Worm (Caenorhabditis elegans): ENCODE results near the gene Y41C4A.21.

The Y41C4A.21 gene

DNA sequence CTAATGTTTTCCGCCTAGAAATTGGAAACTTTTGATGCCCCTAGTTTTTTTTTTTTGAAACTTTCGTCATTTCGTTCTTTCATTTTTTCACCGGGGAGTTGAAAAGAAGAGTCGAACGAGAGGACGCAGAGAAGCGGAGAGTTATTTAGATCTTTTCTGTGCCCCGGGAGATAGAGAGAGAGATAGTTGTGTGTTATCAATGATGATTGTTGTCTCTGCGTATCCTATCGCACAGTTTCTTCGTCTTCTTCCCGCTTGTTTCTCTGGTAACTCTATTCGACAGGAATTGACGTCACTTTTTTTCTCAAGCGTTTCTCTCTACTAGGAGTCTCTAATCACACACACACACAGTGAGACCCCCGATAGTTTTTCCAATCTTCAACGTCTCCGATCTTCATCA, 42.9 kb upstream of the Y41C4A.21 start (continued):
- TF ChIP-seq lin-13 (GFP tag; optimal IDR thresholded peaks at IDR 0.05) (peak; percentile 25), nhr-12 (tag; optimal IDR thresholded peaks at IDR 0.05) (no peak), pqm-1 (tag; optimal IDR thresholded peaks at IDR 0.05) (peak; percentile 88), C16A3.4 (tag; optimal IDR thresholded peaks at IDR 0.05) (peak; percentile 61), mdl-1 (tag; optimal IDR thresholded peaks at IDR 0.05) (peak in 1 of 2 experiments; percentile 35), nhr-77 (tag; optimal IDR thresholded peaks at IDR 0.05) (peak; percentile 65), unc-130 (tag; optimal IDR thresholded peaks at IDR 0.05) (peak; percentile 67), lin-39 (tag; optimal IDR thresholded peaks at IDR 0.05) (no peak), alr-1 (tag; optimal IDR thresholded peaks at IDR 0.05; ENCODE audit: borderline replicate concordance) (no peak), efl-1 (optimal IDR thresholded peaks at IDR 0.05) (peak; percentile 29 to 41), efl-1 (GFP tag; optimal IDR thresholded peaks at IDR 0.05 in 1 of 2) (peak; percentile 18 to 94), lir-3 (tag; optimal IDR thresholded peaks at IDR 0.05; ENCODE audit: poor library complexity) (peak; percentile 6), ceh-82 (tag; optimal IDR thresholded peaks at IDR 0.05) (peak in 2 of 3 experiments; percentile 6 to 8), pag-3 (tag; optimal IDR thresholded peaks at IDR 0.05; ENCODE audit: borderline replicate concordance, insufficient read depth) (no peak)

DNA sequence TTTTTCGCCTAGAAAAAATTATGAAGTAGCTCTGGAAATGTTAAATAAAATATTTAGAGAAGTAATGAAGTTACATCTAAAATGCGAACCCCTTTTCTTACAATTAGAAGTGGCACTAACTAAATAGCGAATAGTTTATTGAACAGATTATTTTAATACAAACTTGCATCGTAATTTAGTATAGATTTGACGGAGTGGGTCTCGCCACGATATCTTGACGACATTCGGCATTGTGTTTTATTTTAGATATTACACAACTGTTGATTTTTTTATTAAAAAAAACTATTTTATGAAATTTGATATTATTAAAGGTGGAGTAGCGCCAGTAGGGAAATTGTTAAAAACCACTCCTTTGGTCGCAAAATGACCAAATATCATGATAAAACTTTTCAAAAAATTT, 42.3 kb upstream of the Y41C4A.21 start:
- TF ChIP-seq unc-130 (tag; optimal IDR thresholded peaks at IDR 0.05) (no peak), ceh-8 (GFP tag; optimal IDR thresholded peaks at IDR 0.05) (no peak), ceh-88 (GFP tag; IDR thresholded peaks at IDR 0.05) (no peak), snu-23 (GFP tag; optimal IDR thresholded peaks at IDR 0.05) (no peak), egl-27 (tag; optimal IDR thresholded peaks at IDR 0.05) (no peak), pax-3 (tag; optimal IDR thresholded peaks at IDR 0.05) (no peak), ceh-63 (GFP tag; optimal IDR thresholded peaks at IDR 0.05) (no peak), zag-1 (tag; optimal IDR thresholded peaks at IDR 0.05) (no peak), ceh-82 (tag; optimal IDR thresholded peaks at IDR 0.05) (no peak), dpl-1 (GFP tag; optimal IDR thresholded peaks at IDR 0.05) (no peak), hpl-2 (GFP tag; optimal IDR thresholded peaks at IDR 0.05) (no peak), dsc-1 (tag; optimal IDR thresholded peaks at IDR 0.05) (no peak), pag-3 (tag; optimal IDR thresholded peaks at IDR 0.05; ENCODE audit: borderline replicate concordance, insufficient read depth) (no peak), sup-37 (GFP tag; optimal IDR thresholded peaks at IDR 0.05) (no peak), tbx-2 (tag; optimal IDR thresholded peaks at IDR 0.05) (no peak), lin-39 (tag; optimal IDR thresholded peaks at IDR 0.05) (no peak), ets-5 (GFP tag; IDR thresholded peaks at IDR 0.05) (no peak), xbp-1 (tag; optimal IDR thresholded peaks at IDR 0.05) (no peak)

DNA sequence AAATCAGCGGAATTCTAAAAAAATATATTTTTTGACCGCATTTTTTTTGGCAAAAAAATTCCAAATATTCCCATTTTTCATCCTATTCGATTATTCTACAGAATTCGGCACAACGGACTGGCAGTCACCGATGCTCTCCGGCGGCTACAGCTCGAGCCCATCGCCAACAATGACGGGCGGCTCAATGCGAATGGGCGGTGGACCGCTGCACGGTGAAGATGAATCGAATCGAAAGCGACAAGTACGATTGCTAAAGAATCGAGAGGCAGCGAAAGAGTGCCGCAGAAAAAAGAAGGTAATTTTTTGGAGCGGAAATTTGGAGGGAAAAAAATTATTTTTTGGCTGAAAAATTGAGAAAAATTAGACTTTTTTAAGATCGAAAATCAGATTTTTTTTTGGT, 39.8 kb upstream of the Y41C4A.21 start:
- TF ChIP-seq xbp-1 (tag; optimal IDR thresholded peaks at IDR 0.05) (no peak), grh-1 (GFP tag; IDR thresholded peaks at IDR 0.05) (no peak), F16B12.6 (tag; optimal IDR thresholded peaks at IDR 0.05) (no peak), fkh-8 (tag; optimal IDR thresholded peaks at IDR 0.05) (peak; percentile 10), nhr-85 (tag) (peak; percentile 48), aha-1 (tag; optimal IDR thresholded peaks at IDR 0.05) (no peak), mep-1 (tag; optimal IDR thresholded peaks at IDR 0.05) (no peak), nhr-237 (tag; optimal IDR thresholded peaks at IDR 0.05) (no peak), unc-130 (tag; optimal IDR thresholded peaks at IDR 0.05) (no peak), fos-1 (tag; optimal IDR thresholded peaks at IDR 0.05) (no peak)

DNA sequence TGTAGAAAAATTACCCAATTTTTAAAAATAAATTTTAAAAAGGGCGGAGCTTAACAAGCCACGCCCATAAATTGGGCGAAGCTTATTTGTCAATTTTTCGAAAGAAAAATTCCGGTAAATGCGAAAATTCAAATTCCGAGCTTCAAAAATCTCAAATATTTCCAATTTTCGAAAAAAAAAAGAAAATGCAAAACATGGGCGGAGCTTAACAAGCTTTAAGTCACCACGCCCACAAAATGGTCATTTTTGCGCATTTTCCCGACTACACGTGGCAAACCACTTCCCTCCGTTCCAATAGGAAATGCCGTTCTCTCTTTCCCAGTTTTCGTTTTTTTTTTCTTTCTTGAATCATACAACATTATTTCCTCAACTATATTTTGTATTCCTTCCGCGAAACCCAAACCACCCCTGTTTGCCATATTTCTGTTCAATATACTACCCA, 37.6 kb upstream of the Y41C4A.21 start:
- TF ChIP-seq nhr-71 (tag; optimal IDR thresholded peaks at IDR 0.05), result peak; percentile 12
- TF ChIP-seq C34B4.2 (tag; optimal IDR thresholded peaks at IDR 0.05), result no peak
- TF ChIP-seq nhr-77 (tag; optimal IDR thresholded peaks at IDR 0.05), result no peak
- TF ChIP-seq pqm-1 (tag; optimal IDR thresholded peaks at IDR 0.05), result no peak
- no peak for TF ChIP-seq nhr-11 (tag; optimal IDR thresholded peaks at IDR 0.05)
- no peak for TF ChIP-seq aly-2 (tag; optimal IDR thresholded peaks at IDR 0.05)
- no peak for TF ChIP-seq ama-1 (optimal IDR thresholded peaks at IDR 0.05)
- no peak for TF ChIP-seq nhr-237 (tag; optimal IDR thresholded peaks at IDR 0.05)
- no peak for TF ChIP-seq isw-1 (GFP tag; IDR thresholded peaks at IDR 0.05)
- TF ChIP-seq ets-5 (GFP tag; IDR thresholded peaks at IDR 0.05), result no peak
- no peak for TF ChIP-seq C04F5.9 (tag; optimal IDR thresholded peaks at IDR 0.05)
- no peak for TF ChIP-seq egl-27 (tag; optimal IDR thresholded peaks at IDR 0.05)
- no peak for TF ChIP-seq hlh-17 (GFP tag; optimal IDR thresholded peaks at IDR 0.05; ENCODE audit: borderline replicate concordance)
- TF ChIP-seq F16B12.6 (tag; optimal IDR thresholded peaks at IDR 0.05), result no peak
- TF ChIP-seq efl-1 (optimal IDR thresholded peaks at IDR 0.05), result no peak
- peak in 1 of 2 experiments; percentile 53 for TF ChIP-seq efl-1 (GFP tag; optimal IDR thresholded peaks at IDR 0.05 in 1 of 2)

Data from whole organism, L1 larva.